5 fruit fly cellular contexts compared by ENCODE assay signal in genomic region chr3L:17603528-17604414, dm6.
A peak's percentile ranks its signal among the peaks of the same experiment; 100 is the strongest.
TF ChIP-seq lines count a peak whose summit lies in the region.

No protein-coding gene starts in this region.

- TF ChIP-seq CTCF in whole organism, embryonic (GFP tag; optimal IDR thresholded peaks at IDR 0.05; lab: Kevin White, UChicago), result no peak

TF ChIP-seq in whole organism, adult, 20 proteins besides CTCF, POLR2A, EP300 and RAD21 (continues in another document):
- peak; percentile 96 for TF ChIP-seq cic (GFP tag; optimal IDR thresholded peaks at IDR 0.05; lab: Kevin White, UChicago)
- peak; percentile 31 for TF ChIP-seq tj (GFP tag; optimal IDR thresholded peaks at IDR 0.05; lab: Kevin White, UChicago)
- TF ChIP-seq CG11617 (GFP tag; optimal IDR thresholded peaks at IDR 0.05; lab: Kevin White, UChicago), result peak; percentile 18
- no peak for TF ChIP-seq toe (GFP tag; optimal IDR thresholded peaks at IDR 0.05; lab: Kevin White, UChicago)
- no peak for TF ChIP-seq cnc (optimal IDR thresholded peaks at IDR 0.05; lab: Kevin White, UChicago)
- TF ChIP-seq pad (GFP tag; optimal IDR thresholded peaks at IDR 0.05; lab: Kevin White, UChicago), result peak; percentile 12
- peak; percentile 83 for TF ChIP-seq kay (GFP tag; lab: Kevin White, UChicago; ENCODE audit: borderline replicate concordance)
- TF ChIP-seq Crg-1 (GFP tag; optimal IDR thresholded peaks at IDR 0.05; lab: Kevin White, UChicago), result no peak
- peak; percentile 49 for TF ChIP-seq CG33017 (tag; optimal IDR thresholded peaks at IDR 0.05; lab: Kevin White, UChicago)
- TF ChIP-seq CG7101 (tag; optimal IDR thresholded peaks at IDR 0.05; lab: Kevin White, UChicago), result peak; percentile 63
- TF ChIP-seq CG1620 (GFP tag; optimal IDR thresholded peaks at IDR 0.05; lab: Kevin White, UChicago), result no peak
- TF ChIP-seq CG5204 (GFP tag; optimal IDR thresholded peaks at IDR 0.05; lab: Kevin White, UChicago), result no peak
- peak; percentile 55 for TF ChIP-seq CG7045 (GFP tag; optimal IDR thresholded peaks at IDR 0.05; lab: Kevin White, UChicago)
- TF ChIP-seq CG14711 (tag; optimal IDR thresholded peaks at IDR 0.05; lab: Kevin White, UChicago), result peak; percentile 40
- TF ChIP-seq CG12768 (GFP tag; optimal IDR thresholded peaks at IDR 0.05; lab: Kevin White, UChicago), result peak; percentile 85
- TF ChIP-seq Clk (GFP tag; optimal IDR thresholded peaks at IDR 0.05; lab: Kevin White, UChicago), result no peak
- no peak for TF ChIP-seq bab1 (GFP tag; optimal IDR thresholded peaks at IDR 0.05; lab: Kevin White, UChicago)
- TF ChIP-seq Hr96 (GFP tag; optimal IDR thresholded peaks at IDR 0.05; lab: Kevin White, UChicago), result no peak

TF ChIP-seq in whole organism, embryonic, 481 proteins besides CTCF, POLR2A, EP300 and RAD21 (continues in another document):
- TF ChIP-seq CG2120 (GFP tag; optimal IDR thresholded peaks at IDR 0.05; lab: Kevin White, UChicago), result peak; percentile 15
- no peak for TF ChIP-seq CG12659 (GFP tag; optimal IDR thresholded peaks at IDR 0.05; lab: Kevin White, UChicago)
- TF ChIP-seq CG30403 (GFP tag; optimal IDR thresholded peaks at IDR 0.05; lab: Kevin White, UChicago), result peak; percentile 16
- no peak for TF ChIP-seq CG43689 (GFP tag; IDR thresholded peaks at IDR 0.05; lab: Robert Waterston, UW)
- TF ChIP-seq Awh (GFP tag; IDR thresholded peaks at IDR 0.05; lab: Robert Waterston, UW), result no peak
- peak; percentile 38 for TF ChIP-seq Ets65A (GFP tag; lab: Kevin White, UChicago)
- TF ChIP-seq Blimp-1 (GFP tag; optimal IDR thresholded peaks at IDR 0.05; lab: Kevin White, UChicago), result peak; percentile 2
- TF ChIP-seq Hr78 (GFP tag; optimal IDR thresholded peaks at IDR 0.05; lab: Kevin White, UChicago), result peak in 1 of 2 experiments; percentile 9
- TF ChIP-seq Fer3 (tag; optimal IDR thresholded peaks at IDR 0.05; lab: Kevin White, UChicago), result no peak
- no peak for TF ChIP-seq CG10654 (GFP tag; optimal IDR thresholded peaks at IDR 0.05; lab: Kevin White, UChicago)
- no peak for TF ChIP-seq CG1603 (tag; optimal IDR thresholded peaks at IDR 0.05; lab: Kevin White, UChicago)
- peak; percentile 0 for TF ChIP-seq CoRest (tag; optimal IDR thresholded peaks at IDR 0.05; lab: Kevin White, UChicago)
- no peak for TF ChIP-seq CG13424 (tag; optimal IDR thresholded peaks at IDR 0.05; lab: Kevin White, UChicago)
- 0 out of 2 replicates have a peak, but pooled peaks have one; percentile 18 for TF ChIP-seq vvl (GFP tag; IDR thresholded peaks at IDR 0.05; lab: Robert Waterston, UW)
- TF ChIP-seq eyg (GFP tag; optimal IDR thresholded peaks at IDR 0.05; lab: Kevin White, UChicago), result no peak
- no peak for TF ChIP-seq CG6854 (GFP tag; optimal IDR thresholded peaks at IDR 0.05; lab: Kevin White, UChicago)
- peak; percentile 19 for TF ChIP-seq gem (tag; optimal IDR thresholded peaks at IDR 0.05; lab: Kevin White, UChicago)
- TF ChIP-seq chinmo (GFP tag; IDR thresholded peaks at IDR 0.05; lab: Robert Waterston, UW; ENCODE audit: partially characterized antibody), result peak; percentile 96

TF ChIP-seq in whole organism, prepupa, 60 proteins besides CTCF, POLR2A, EP300 and RAD21 (continues in another document):
- no peak for TF ChIP-seq esn (GFP tag; optimal IDR thresholded peaks at IDR 0.05; lab: Kevin White, UChicago)
- TF ChIP-seq CG10631 (GFP tag; optimal IDR thresholded peaks at IDR 0.05; lab: Kevin White, UChicago), result no peak
- TF ChIP-seq cyc (GFP tag; optimal IDR thresholded peaks at IDR 0.05; lab: Kevin White, UChicago), result no peak
- TF ChIP-seq topi (GFP tag; optimal IDR thresholded peaks at IDR 0.05; lab: Kevin White, UChicago), result no peak
- TF ChIP-seq Hr38 (GFP tag; optimal IDR thresholded peaks at IDR 0.05; lab: Kevin White, UChicago), result no peak
- no peak for TF ChIP-seq salr (GFP tag; optimal IDR thresholded peaks at IDR 0.05; lab: Kevin White, UChicago)
- TF ChIP-seq CG7368 (GFP tag; optimal IDR thresholded peaks at IDR 0.05; lab: Kevin White, UChicago), result no peak
- no peak for TF ChIP-seq Lpt (GFP tag; optimal IDR thresholded peaks at IDR 0.05; lab: Kevin White, UChicago)
- no peak for TF ChIP-seq fkh (GFP tag; optimal IDR thresholded peaks at IDR 0.05; lab: Kevin White, UChicago)
- no peak for TF ChIP-seq Smox (GFP tag; optimal IDR thresholded peaks at IDR 0.05; lab: Kevin White, UChicago)
- no peak for TF ChIP-seq net (GFP tag; optimal IDR thresholded peaks at IDR 0.05; lab: Kevin White, UChicago)
- peak; percentile 56 for TF ChIP-seq CG32006 (GFP tag; optimal IDR thresholded peaks at IDR 0.05; lab: Kevin White, UChicago)
- no peak for TF ChIP-seq CG6808 (GFP tag; optimal IDR thresholded peaks at IDR 0.05; lab: Kevin White, UChicago)
- no peak for TF ChIP-seq Gug (GFP tag; IDR thresholded peaks at IDR 0.05; lab: Robert Waterston, UW)
- TF ChIP-seq CG3919 (GFP tag; optimal IDR thresholded peaks at IDR 0.05; lab: Kevin White, UChicago), result no peak
- TF ChIP-seq Eip75B (GFP tag; optimal IDR thresholded peaks at IDR 0.05; lab: Kevin White, UChicago), result no peak
- no peak for TF ChIP-seq dac (GFP tag; optimal IDR thresholded peaks at IDR 0.05; lab: Kevin White, UChicago)
- no peak for TF ChIP-seq CG6163 (GFP tag; IDR thresholded peaks at IDR 0.05; lab: Robert Waterston, UW)
- no peak for TF ChIP-seq Eip93F (GFP tag; optimal IDR thresholded peaks at IDR 0.05; lab: Kevin White, UChicago)
- TF ChIP-seq fd85E (GFP tag; optimal IDR thresholded peaks at IDR 0.05; lab: Kevin White, UChicago), result no peak
- TF ChIP-seq CG11902 (GFP tag; optimal IDR thresholded peaks at IDR 0.05; lab: Kevin White, UChicago), result no peak

TF ChIP-seq in whole organism, pupa, 21 proteins besides CTCF, POLR2A, EP300 and RAD21:
- TF ChIP-seq CG14655 (GFP tag; optimal IDR thresholded peaks at IDR 0.05; lab: Kevin White, UChicago), result peak; percentile 25
- TF ChIP-seq Snoo (tag; optimal IDR thresholded peaks at IDR 0.05; lab: Kevin White, UChicago), result no peak
- TF ChIP-seq CG17806 (tag; optimal IDR thresholded peaks at IDR 0.05; lab: Kevin White, UChicago), result peak; percentile 6
- TF ChIP-seq D1 (tag; optimal IDR thresholded peaks at IDR 0.05; lab: Kevin White, UChicago), result no peak
- peak; percentile 21 for TF ChIP-seq Ets98B (GFP tag; IDR thresholded peaks at IDR 0.05; lab: Robert Waterston, UW)
- TF ChIP-seq CG34367 (tag; optimal IDR thresholded peaks at IDR 0.05; lab: Kevin White, UChicago), result no peak
- TF ChIP-seq CG8159 (tag; optimal IDR thresholded peaks at IDR 0.05; lab: Kevin White, UChicago), result no peak
- peak; percentile 32 for TF ChIP-seq CG15710 (tag; optimal IDR thresholded peaks at IDR 0.05; lab: Kevin White, UChicago)
- TF ChIP-seq CG10348 (GFP tag; IDR thresholded peaks at IDR 0.05; lab: Robert Waterston, UW), result no peak
- TF ChIP-seq CG32121 (GFP tag; IDR thresholded peaks at IDR 0.05; lab: Robert Waterston, UW), result peak; percentile 60
- TF ChIP-seq Pif1A (GFP tag; optimal IDR thresholded peaks at IDR 0.05; lab: Kevin White, UChicago), result no peak
- TF ChIP-seq Pif1B (GFP tag; optimal IDR thresholded peaks at IDR 0.05; lab: Kevin White, UChicago), result no peak
- TF ChIP-seq CG9948 (tag; optimal IDR thresholded peaks at IDR 0.05; lab: Kevin White, UChicago), result no peak
- TF ChIP-seq CG4496 (GFP tag; IDR thresholded peaks at IDR 0.05; lab: Robert Waterston, UW), result peak; percentile 15; the same call in 2 of the 3 replicates
- TF ChIP-seq EcR (GFP tag; optimal IDR thresholded peaks at IDR 0.05; lab: Kevin White, UChicago), result no peak
- no peak for TF ChIP-seq rn (GFP tag; IDR thresholded peaks at IDR 0.05; lab: Robert Waterston, UW)
- peak; percentile 43; the same call in 1 of the 3 replicates for TF ChIP-seq fd96Ca (GFP tag; IDR thresholded peaks at IDR 0.05; lab: Robert Waterston, UW)

TF ChIP-seq in whole organism, wandering third instar larva, 38 proteins besides CTCF, POLR2A, EP300 and RAD21:
- peak; percentile 28 for TF ChIP-seq rgr (GFP tag; optimal IDR thresholded peaks at IDR 0.05; lab: Kevin White, UChicago)
- no peak for TF ChIP-seq Hnf4 (GFP tag; optimal IDR thresholded peaks at IDR 0.05; lab: Kevin White, UChicago)
- peak; percentile 11 for TF ChIP-seq OdsH (GFP tag; optimal IDR thresholded peaks at IDR 0.05; lab: Kevin White, UChicago)
TF ChIP-seq in whole organism, wandering third instar larva: peak in this region for 2.
